Worm (Caenorhabditis elegans) whole organism, early embryonic: ENCODE measurements around the gene C07A12.7.
A peak's percentile ranks its signal among the peaks of the same experiment; 100 is the strongest.

Experiments used
- B0310.2 ChIP-seq: sonication (generic microtip); optimal IDR thresholded peaks from 2 replicates; lab custom pipeline; 2016; ENCODE audit warnings: mild to moderate bottlenecking, missing genetic modification characterization, missing compliant biosample characterization
- F13C5.2 ChIP-seq: sonication (generic microtip); optimal IDR thresholded peaks from 2 replicates; lab custom pipeline; 2017; ENCODE audit warnings: mild to moderate bottlenecking, missing genetic modification characterization, inconsistent platforms, missing compliant biosample characterization
- aly-1 ChIP-seq: sonication (generic microtip); optimal IDR thresholded peaks from 2 replicates; lab custom pipeline; 2016; ENCODE audit warnings: missing genetic modification characterization, missing compliant biosample characterization
- ama-1 ChIP-seq: fragments of 150-350 bp; optimal IDR thresholded peaks from 2 replicates; lab custom pipeline; 2014
- ceh-13 ChIP-seq: fragments of 200-800 bp; sonication (Bioruptor generic); optimal IDR thresholded peaks from 2 replicates; lab custom pipeline; 2018; ENCODE audit warnings: mild to moderate bottlenecking, missing genetic modification characterization, missing compliant biosample characterization
- ceh-36 ChIP-seq: sonication (generic microtip); optimal IDR thresholded peaks from 2 replicates; lab custom pipeline; 2016; ENCODE audit warnings: missing genetic modification characterization, inconsistent platforms, missing compliant biosample characterization
- ets-7 ChIP-seq: sonication (generic microtip); optimal IDR thresholded peaks from 2 replicates; lab custom pipeline; 2016; ENCODE audit warnings: missing genotype, missing genetic modification characterization, missing compliant biosample characterization
- flt-1 ChIP-seq: fragments of 200-800 bp; sonication (Bioruptor generic); IDR thresholded peaks from 2 replicates; pipeline ENCODE4 v1.3.6; 2022; ENCODE audit warnings: missing genetic modification characterization, missing compliant biosample characterization
- hmbx-1 ChIP-seq: sonication (generic microtip); optimal IDR thresholded peaks from 2 replicates; lab custom pipeline; 2016; ENCODE audit warnings: mild to moderate bottlenecking, missing genetic modification characterization, missing compliant biosample characterization
- hmg-4 ChIP-seq: fragments of 200-800 bp; sonication (Bioruptor generic); optimal IDR thresholded peaks from 2 replicates; lab custom pipeline; 2018; ENCODE audit warnings: mild to moderate bottlenecking, missing genetic modification characterization, missing compliant biosample characterization
- hnd-1 ChIP-seq: sonication (generic microtip); optimal IDR thresholded peaks from 2 replicates; lab custom pipeline; 2016; ENCODE audit warnings: missing genetic modification characterization, missing compliant biosample characterization
- pes-1 ChIP-seq: fragments of 200-800 bp; sonication (Bioruptor generic); IDR thresholded peaks from 2 replicates; pipeline ENCODE4 v1.3.6; 2022; ENCODE audit warnings: missing genetic modification reagents, missing genetic modification characterization, missing compliant biosample characterization
- scrt-1 ChIP-seq: fragments of 200-800 bp; sonication (Bioruptor generic); IDR thresholded peaks from 2 replicates; pipeline ENCODE4 v1.3.6; 2022; ENCODE audit warnings: missing genetic modification characterization, missing compliant biosample characterization
- sea-1 ChIP-seq: fragments of 200-800 bp; sonication (Bioruptor generic); conservative IDR thresholded peaks from 2 replicates; pipeline ENCODE4 v1.3.6; 2022; ENCODE audit warnings: missing genetic modification characterization, missing compliant biosample characterization
- tbx-11 ChIP-seq: fragments of 200-800 bp; sonication (Bioruptor generic); IDR thresholded peaks from 2 replicates; pipeline ENCODE4 v1.3.6; 2022; ENCODE audit warnings: missing genetic modification characterization, missing compliant biosample characterization
- tbx-37 ChIP-seq: fragments of 200-800 bp; sonication (Bioruptor generic); conservative IDR thresholded peaks from 2 replicates; pipeline ENCODE4 v1.3.6; 2022; ENCODE audit warnings: missing genetic modification reagents, missing genetic modification characterization, missing compliant biosample characterization
- tra-4 ChIP-seq: sonication (generic microtip); optimal IDR thresholded peaks from 2 replicates; lab custom pipeline; 2017; ENCODE audit warnings: missing genetic modification characterization, missing compliant biosample characterization

C07A12.7 gene

ce11 chrX:4519968-4520367 lies 2.0 kb downstream of the C07A12.7 start:
- TF ChIP-seq ceh-13 (GFP tag; lab: Kevin White, UChicago) (no peak), ama-1 (lab: Kevin White, UChicago) (no peak), F13C5.2 (no peak), ceh-36 (tag; lab: Kevin White, UChicago) (no peak), tbx-37 (GFP tag; lab: Robert Waterston, UW) (no peak), hmg-4 (GFP tag; lab: Kevin White, UChicago) (no peak), B0310.2 (tag; lab: Kevin White, UChicago) (no peak), hmbx-1 (tag; lab: Kevin White, UChicago) (no peak), aly-1 (tag; lab: Kevin White, UChicago) (no peak), pes-1 (GFP tag; lab: Robert Waterston, UW) (no peak), flt-1 (no peak), hnd-1 (tag; lab: Kevin White, UChicago) (no peak), sea-1 (GFP tag; lab: Robert Waterston, UW) (no peak), tbx-11 (GFP tag; lab: Robert Waterston, UW) (no peak), tra-4 (tag; lab: Kevin White, UChicago) (no peak), scrt-1 (GFP tag; lab: Robert Waterston, UW) (no peak), ets-7 (tag; lab: Kevin White, UChicago) (no peak)

ce11 chrX:4516758-4517157 lies 5.2 kb downstream of the C07A12.7 start:
- no peak for TF ChIP-seq pes-1 (GFP tag; lab: Robert Waterston, UW)
- no peak for TF ChIP-seq hnd-1 (tag; lab: Kevin White, UChicago)
- TF ChIP-seq aly-1 (tag; lab: Kevin White, UChicago), result no peak

- TF ChIP-seq ama-1 (lab: Kevin White, UChicago) (no peak), tbx-37 (GFP tag; lab: Robert Waterston, UW) (no peak), B0310.2 (tag; lab: Kevin White, UChicago) (no peak), tbx-11 (GFP tag; lab: Robert Waterston, UW) (no peak), hnd-1 (tag; lab: Kevin White, UChicago) (no peak), pes-1 (GFP tag; lab: Robert Waterston, UW) (0 out of 2 replicates have a peak, but pooled peaks have one; percentile 10), ceh-13 (GFP tag; lab: Kevin White, UChicago) (no peak), ceh-36 (tag; lab: Kevin White, UChicago) (no peak), tra-4 (tag; lab: Kevin White, UChicago) (no peak), hmbx-1 (tag; lab: Kevin White, UChicago) (no peak), ets-7 (tag; lab: Kevin White, UChicago) (no peak), hmg-4 (GFP tag; lab: Kevin White, UChicago) (peak; percentile 66), sea-1 (GFP tag; lab: Robert Waterston, UW) (0 out of 2 replicates have a peak, but pooled peaks have one; percentile 47), flt-1 (no peak)
Observed at ce11 chrX:4513657-4514143, 8.2 kb downstream of the C07A12.7 start, which contains the start of gene spr-3. spr-3 (plus strand) TSS chrX:4514093.

DNA sequence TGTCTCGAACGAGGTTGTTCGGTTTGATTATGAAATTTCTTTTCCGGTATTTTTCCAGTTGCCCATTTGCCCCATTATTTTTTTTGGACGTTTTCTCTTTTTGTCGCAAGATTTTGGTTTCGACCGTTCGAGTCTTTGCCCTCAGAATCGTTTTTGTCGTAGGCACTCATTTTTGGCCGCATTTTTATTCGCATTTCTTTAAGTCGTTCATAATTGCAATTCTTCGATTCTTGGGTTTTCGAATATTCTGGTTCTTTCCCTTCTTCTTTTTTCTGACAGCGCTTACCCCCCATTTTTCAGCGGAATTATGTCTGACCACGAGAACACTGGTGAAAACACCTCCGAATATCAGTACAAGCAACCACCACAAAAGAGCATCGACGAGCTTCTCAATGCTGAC lies 13.7 kb downstream of the C07A12.7 start, which contains the start of gene rhi-1:
TSS of gene rhi-1 (plus strand) at position 301 of the 400 bp plus-strand sequence.
- TF ChIP-seq pes-1 (GFP tag; lab: Robert Waterston, UW) (no peak), hmg-4 (GFP tag; lab: Kevin White, UChicago) (no peak), ets-7 (tag; lab: Kevin White, UChicago) (no peak), tra-4 (tag; lab: Kevin White, UChicago) (no peak), tbx-37 (GFP tag; lab: Robert Waterston, UW) (no peak), hmbx-1 (tag; lab: Kevin White, UChicago) (no peak), B0310.2 (tag; lab: Kevin White, UChicago) (no peak), aly-1 (tag; lab: Kevin White, UChicago) (no peak), flt-1 (no peak), hnd-1 (tag; lab: Kevin White, UChicago) (no peak)

ce11 chrX:4507122-4507681 lies 14.7 kb downstream of the C07A12.7 start:
- TF ChIP-seq tra-4 (tag; lab: Kevin White, UChicago) (no peak), pes-1 (GFP tag; lab: Robert Waterston, UW) (no peak), ama-1 (lab: Kevin White, UChicago) (no peak), hmbx-1 (tag; lab: Kevin White, UChicago) (no peak), ceh-36 (tag; lab: Kevin White, UChicago) (no peak), ceh-13 (GFP tag; lab: Kevin White, UChicago) (no peak), ets-7 (tag; lab: Kevin White, UChicago) (no peak), sea-1 (GFP tag; lab: Robert Waterston, UW) (no peak), scrt-1 (GFP tag; lab: Robert Waterston, UW) (no peak), flt-1 (no peak), hmg-4 (GFP tag; lab: Kevin White, UChicago) (no peak), hnd-1 (tag; lab: Kevin White, UChicago) (no peak), F13C5.2 (no peak)

- peak; percentile 49 for TF ChIP-seq F13C5.2
- TF ChIP-seq tbx-37 (GFP tag; lab: Robert Waterston, UW), result no peak
- TF ChIP-seq hmbx-1 (tag; lab: Kevin White, UChicago), result no peak
- TF ChIP-seq sea-1 (GFP tag; lab: Robert Waterston, UW), result peak; percentile 51; the same call in 1 of the 2 replicates
- peak; percentile 25 for TF ChIP-seq hmg-4 (GFP tag; lab: Kevin White, UChicago)
Observed at ce11 chrX:4504108-4504668, 17.8 kb downstream of the C07A12.7 start, which contains the start of gene dgk-2. dgk-2 (minus strand) TSS chrX:4504388.

- TF ChIP-seq aly-1 (tag; lab: Kevin White, UChicago), result no peak
- TF ChIP-seq hmbx-1 (tag; lab: Kevin White, UChicago), result no peak
- TF ChIP-seq hmg-4 (GFP tag; lab: Kevin White, UChicago), result no peak
- no peak for TF ChIP-seq ceh-36 (tag; lab: Kevin White, UChicago)
- no peak for TF ChIP-seq sea-1 (GFP tag; lab: Robert Waterston, UW)
- TF ChIP-seq hnd-1 (tag; lab: Kevin White, UChicago), result no peak
- TF ChIP-seq scrt-1 (GFP tag; lab: Robert Waterston, UW), result no peak
- TF ChIP-seq ceh-13 (GFP tag; lab: Kevin White, UChicago), result no peak
- TF ChIP-seq tbx-11 (GFP tag; lab: Robert Waterston, UW), result no peak
Observed at ce11 chrX:4503259-4503658, 18.7 kb downstream of the C07A12.7 start.
